Fruit fly (Drosophila melanogaster) whole organism, embryonic: ENCODE results near the gene tsh.

Experiments used
- Bgb ChIP-seq: fragments of 200-800 bp; sonication (Bioruptor generic); IDR thresholded peaks from 2 replicates; pipeline ENCODE4 v1.3.6; 2022; ENCODE audit warnings: missing biosample characterization, missing genetic modification characterization; ENCODE audit not compliant: partially characterized antibody
- CG10274 ChIP-seq: fragments of 200-800 bp; sonication (Bioruptor generic); optimal IDR thresholded peaks from 3 replicates; lab custom pipeline; 2017; ENCODE audit warnings: missing biosample characterization, mild to moderate bottlenecking, missing genetic modification characterization
- CG11695 ChIP-seq: fragments of 200-800 bp; sonication (Bioruptor generic); IDR thresholded peaks from 3 replicates; pipeline ENCODE4 v1.3.6; 2022; ENCODE audit warnings: missing biosample characterization, missing genetic modification characterization
- CG11696 ChIP-seq: fragments of 200-800 bp; sonication (Bioruptor generic); IDR thresholded peaks from 2 replicates; pipeline ENCODE4 v1.3.6; 2022; ENCODE audit warnings: missing biosample characterization, missing genetic modification characterization
- CG1529 ChIP-seq: fragments of 200-800 bp; sonication (Bioruptor generic); optimal IDR thresholded peaks from 3 replicates; lab custom pipeline; 2018; ENCODE audit warnings: missing biosample characterization, missing genetic modification characterization
- CG17361 ChIP-seq: fragments of 200-800 bp; sonication (Bioruptor generic); IDR thresholded peaks from 3 replicates; pipeline ENCODE4 v1.3.6; 2022; ENCODE audit warnings: missing biosample characterization, missing genetic modification characterization
- CG18262 ChIP-seq: fragments of 200-800 bp; optimal IDR thresholded peaks from 3 replicates; lab custom pipeline; 2019; ENCODE audit warnings: missing biosample characterization, mild to moderate bottlenecking, missing genetic modification characterization, moderate library complexity
- CG32532 ChIP-seq: fragments of 200-800 bp; sonication (Bioruptor generic); IDR thresholded peaks from 2 replicates; pipeline ENCODE4 v1.3.6; 2022; ENCODE audit warnings: missing biosample characterization, missing genetic modification characterization
- CG33213 ChIP-seq: fragments of 200-800 bp; sonication (Bioruptor generic); optimal IDR thresholded peaks from 3 replicates; lab custom pipeline; 2016; ENCODE audit warnings: missing biosample characterization, missing genetic modification characterization
- CG34422 ChIP-seq: fragments of 200-800 bp; sonication (Bioruptor generic); IDR thresholded peaks from 3 replicates; pipeline ENCODE4 v1.3.6; 2022; ENCODE audit warnings: missing biosample characterization, missing genetic modification characterization
- CG3838 ChIP-seq: fragments of 200-800 bp; sonication (Bioruptor generic); optimal IDR thresholded peaks from 3 replicates; lab custom pipeline; 2016; ENCODE audit warnings: missing biosample characterization, missing genetic modification characterization
- CG6689 ChIP-seq: fragments of 200-800 bp; sonication (Bioruptor generic); IDR thresholded peaks from 2 replicates; pipeline ENCODE4 v1.3.6; 2022; ENCODE audit warnings: missing biosample characterization, missing genetic modification characterization
- CG9727 ChIP-seq: fragments of 200-800 bp; sonication (Bioruptor generic); optimal IDR thresholded peaks from 3 replicates; lab custom pipeline; 2017; ENCODE audit warnings: missing biosample characterization, mild to moderate bottlenecking, missing genetic modification characterization
- CkIIα-i1 ChIP-seq: fragments of 200-800 bp; sonication (Bioruptor generic); IDR thresholded peaks from 2 replicates; pipeline ENCODE4 v1.3.6; 2022; ENCODE audit warnings: missing biosample characterization, missing genetic modification characterization
- Deaf1 ChIP-seq: fragments of 200-800 bp; optimal IDR thresholded peaks from 3 replicates; lab custom pipeline; 2019; ENCODE audit warnings: missing biosample characterization, mild to moderate bottlenecking, missing genetic modification characterization, moderate library complexity
- Dek ChIP-seq: fragments of 200-800 bp; sonication (Bioruptor generic); optimal IDR thresholded peaks from 3 replicates; lab custom pipeline; 2019; ENCODE audit warnings: missing biosample characterization, mild to moderate bottlenecking, missing genetic modification characterization, moderate library complexity
- Dll ChIP-seq: fragments of 200-800 bp; sonication (Bioruptor generic); IDR thresholded peaks from 4 replicates; pipeline ENCODE4 v1.3.6; 2022; ENCODE audit warnings: missing biosample characterization, missing genetic modification characterization; ENCODE audit not compliant: partially characterized antibody
- Elba2 ChIP-seq: fragments of 200-800 bp; sonication (Bioruptor generic); optimal IDR thresholded peaks from 3 replicates; lab custom pipeline; 2016; ENCODE audit warnings: missing biosample characterization, missing genetic modification characterization
- HmgZ ChIP-seq: fragments of 200-800 bp; sonication (Bioruptor generic); optimal IDR thresholded peaks from 2 replicates; lab custom pipeline; 2018; ENCODE audit warnings: missing biosample characterization, mild to moderate bottlenecking, missing genetic modification characterization
- Mes4 ChIP-seq: fragments of 200-800 bp; sonication (Bioruptor generic); optimal IDR thresholded peaks from 2 replicates; lab custom pipeline; 2016; ENCODE audit warnings: missing biosample characterization, missing genetic modification characterization
- Myb ChIP-seq: fragments of 200-800 bp; sonication (Bioruptor generic); optimal IDR thresholded peaks from 2 replicates; lab custom pipeline; 2016; ENCODE audit warnings: missing biosample characterization, missing genetic modification characterization
- Nf-YC ChIP-seq: fragments of 200-800 bp; optimal IDR thresholded peaks from 3 replicates; lab custom pipeline; 2019; ENCODE audit warnings: missing biosample characterization, mild to moderate bottlenecking, missing genetic modification characterization, moderate library complexity
- Pdp1 ChIP-seq, 2 experiments: fragments of 200-800 bp; sonication (Bioruptor generic); optimal IDR thresholded peaks; 3 replicates each; lab custom pipeline; 2016; ENCODE audit warnings: missing biosample characterization in 2 of 2, missing genetic modification characterization in 2 of 2, mild to moderate bottlenecking in 1 of 2, moderate library complexity in 1 of 2
- Sox102F ChIP-seq: fragments of 200-800 bp; sonication (Bioruptor generic); optimal IDR thresholded peaks from 2 replicates; lab custom pipeline; 2018; ENCODE audit warnings: missing biosample characterization, mild to moderate bottlenecking, missing genetic modification characterization, moderate library complexity
- Trl ChIP-seq, 3 experiments: fragments of >200 bp in 2 of 3; fragments of 200-800 bp in 1 of 3; sonication (Bioruptor generic) in 1 of 3; optimal IDR thresholded peaks; 2 replicates in 1 of 3; 3 replicates in 2 of 3; lab custom pipeline; 2016 to 2017; ENCODE audit warnings: missing biosample characterization in 1 of 3, missing genetic modification characterization in 1 of 3
- Xrp1 ChIP-seq: fragments of 200-800 bp; sonication (Bioruptor generic); IDR thresholded peaks from 2 replicates; pipeline ENCODE4 v1.3.6; 2022; ENCODE audit warnings: missing biosample characterization, missing genetic modification characterization
- abd-A ChIP-seq: fragments of 200-800 bp; sonication (Bioruptor generic); optimal IDR thresholded peaks from 3 replicates; lab custom pipeline; 2019; ENCODE audit warnings: missing biosample characterization, mild to moderate bottlenecking, missing genetic modification characterization, moderate library complexity
- bbx ChIP-seq: fragments of 200-800 bp; sonication (Bioruptor generic); IDR thresholded peaks from 2 replicates; pipeline ENCODE4 v1.3.6; 2022; ENCODE audit warnings: missing biosample characterization, missing genetic modification characterization; ENCODE audit not compliant: partially characterized antibody
- bcd ChIP-seq: fragments of 200-800 bp; sonication (Bioruptor generic); optimal IDR thresholded peaks from 2 replicates; lab custom pipeline; 2017; ENCODE audit warnings: missing biosample characterization, mild to moderate bottlenecking, missing genetic modification characterization
- bigmax ChIP-seq: fragments of 200-800 bp; sonication (Bioruptor generic); optimal IDR thresholded peaks from 2 replicates; lab custom pipeline; 2018; ENCODE audit warnings: missing biosample characterization, mild to moderate bottlenecking, missing genetic modification characterization
- btn ChIP-seq: fragments of 200-800 bp; sonication (Bioruptor generic); optimal IDR thresholded peaks from 2 replicates; lab custom pipeline; 2016; ENCODE audit warnings: missing biosample characterization, missing genetic modification characterization
- cg ChIP-seq: fragments of 200-800 bp; sonication (Bioruptor generic); optimal IDR thresholded peaks from 3 replicates; lab custom pipeline; 2019; ENCODE audit warnings: missing biosample characterization, mild to moderate bottlenecking, missing genetic modification characterization, moderate library complexity
- chif ChIP-seq, 2 experiments: fragments of 200-800 bp; sonication (Bioruptor generic); optimal IDR thresholded peaks; 3 replicates each; lab custom pipeline; 2016; ENCODE audit warnings: missing biosample characterization in 2 of 2, missing genetic modification characterization in 2 of 2
- chm ChIP-seq: fragments of 200-800 bp; sonication (Bioruptor generic); IDR thresholded peaks from 2 replicates; pipeline ENCODE4 v1.3.6; 2022; ENCODE audit warnings: missing biosample characterization, missing genetic modification characterization
- crc ChIP-seq: fragments of 200-800 bp; sonication (Bioruptor generic); optimal IDR thresholded peaks from 2 replicates; lab custom pipeline; 2016; ENCODE audit warnings: missing biosample characterization, missing genetic modification characterization
- gce ChIP-seq: fragments of 200-800 bp; sonication (Bioruptor generic); IDR thresholded peaks from 3 replicates; pipeline ENCODE4 v1.3.6; 2022; ENCODE audit warnings: missing biosample characterization, missing genetic modification characterization
- hkb ChIP-seq, 2 experiments: fragments of 200-800 bp in 1 of 2; fragments of >200 bp in 1 of 2; sonication (Bioruptor generic) in 1 of 2; IDR thresholded peaks in 1 of 2; optimal IDR thresholded peaks in 1 of 2; 2 replicates each; pipeline versions ENCODE4 v1.3.6 to Lab custom; 2017 to 2022; ENCODE audit warnings: missing biosample characterization in 1 of 2, missing genetic modification characterization in 1 of 2
- ken ChIP-seq: fragments of 200-800 bp; sonication (Bioruptor generic); IDR thresholded peaks from 3 replicates; pipeline ENCODE4 v1.3.6; 2022; ENCODE audit warnings: missing biosample characterization, missing genetic modification characterization
- maf-S ChIP-seq: fragments of 200-800 bp; sonication (Bioruptor generic); optimal IDR thresholded peaks from 2 replicates; lab custom pipeline; 2016; ENCODE audit warnings: missing biosample characterization, missing genetic modification characterization
- oc ChIP-seq: fragments of 200-800 bp; sonication (Bioruptor generic); optimal IDR thresholded peaks from 2 replicates; lab custom pipeline; 2018; ENCODE audit warnings: missing biosample characterization, mild to moderate bottlenecking, missing genetic modification characterization, moderate library complexity
- pan ChIP-seq, 4 experiments: fragments of >200 bp in 3 of 4; fragments of 200-800 bp in 1 of 4; sonication (Bioruptor generic) in 1 of 4; optimal IDR thresholded peaks in 3 of 4; IDR thresholded peaks in 1 of 4; 2 replicates each; pipeline versions ENCODE4 v1.3.6 to Lab custom; 2017 to 2022; ENCODE audit warnings: missing biosample characterization in 2 of 4, missing genetic modification characterization in 2 of 4, mixed read lengths in 1 of 4
- slbo ChIP-seq: fragments of 200-800 bp; sonication (Bioruptor generic); IDR thresholded peaks from 2 replicates; pipeline ENCODE4 v1.3.6; 2022; ENCODE audit warnings: missing biosample characterization, missing genetic modification characterization
- sob ChIP-seq: fragments of 200-800 bp; sonication (Bioruptor generic); IDR thresholded peaks from 2 replicates; pipeline ENCODE4 v1.3.6; 2022; ENCODE audit warnings: missing biosample characterization, missing genetic modification characterization
- sr ChIP-seq: fragments of 200-800 bp; sonication (Bioruptor generic); IDR thresholded peaks from 3 replicates; pipeline ENCODE4 v1.3.6; 2022; ENCODE audit warnings: missing biosample characterization, missing genetic modification characterization
- tll ChIP-seq, 2 experiments: fragments of 200-800 bp in 1 of 2; fragments of >200 bp in 1 of 2; sonication (Bioruptor generic) in 1 of 2; optimal IDR thresholded peaks; 2 replicates each; lab custom pipeline; 2017 to 2019; ENCODE audit warnings: missing biosample characterization in 2 of 2, missing genetic modification characterization in 2 of 2, mild to moderate bottlenecking in 1 of 2, moderate library complexity in 1 of 2
- vnd ChIP-seq: fragments of 200-800 bp; sonication (Bioruptor generic); IDR thresholded peaks from 3 replicates; pipeline ENCODE4 v1.3.6; 2022; ENCODE audit warnings: missing biosample characterization, missing genetic modification characterization; ENCODE audit not compliant: partially characterized antibody

The tsh gene

DNA sequence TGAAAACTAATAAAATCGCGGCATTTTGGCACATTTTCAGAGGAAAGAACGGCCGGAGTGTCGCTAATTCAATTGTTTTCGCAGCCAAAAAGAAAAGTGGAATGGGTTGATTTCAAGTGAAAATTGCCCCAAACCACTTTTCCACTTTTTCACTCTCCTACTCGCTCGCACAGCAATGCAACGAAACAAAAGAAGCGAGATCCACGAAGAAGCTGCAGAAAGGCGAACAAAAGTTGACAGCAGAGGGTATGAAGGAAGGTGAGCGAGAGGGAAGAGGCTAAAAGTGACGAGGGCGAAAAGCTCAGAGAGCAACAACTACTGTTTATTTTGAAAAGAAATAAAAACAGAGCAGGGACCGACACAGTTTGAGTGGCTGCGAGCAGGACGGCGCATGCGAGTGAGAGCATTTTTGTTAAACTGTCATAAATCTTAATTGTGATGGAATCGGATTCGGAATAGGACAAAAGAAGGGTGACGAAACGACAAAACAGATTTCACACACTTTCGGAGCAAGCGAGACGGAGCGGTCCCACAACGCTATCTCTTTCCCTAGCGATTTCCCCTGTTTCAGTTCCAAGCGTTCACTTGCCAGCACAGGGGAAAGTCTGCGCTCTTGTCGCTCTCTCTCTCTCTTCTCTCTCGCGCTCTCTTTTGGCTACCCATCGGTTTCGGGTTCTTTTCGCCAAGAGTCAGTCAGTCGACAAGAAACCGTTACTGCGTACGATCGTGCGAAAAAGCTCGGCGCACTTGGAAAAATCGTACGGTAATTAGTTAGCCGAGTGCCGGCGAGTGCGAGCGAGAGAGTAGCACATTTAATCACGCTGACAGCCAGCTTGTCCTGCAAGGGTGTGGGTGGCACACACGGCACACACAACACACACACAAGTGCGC, at the start of gene tsh (continued):
- TF ChIP-seq HmgZ (peak; percentile 6), Elba2 (no peak), bigmax (GFP tag; lab: Kevin White, UChicago) (no peak), CG11695 (GFP tag; lab: Robert Waterston, UW) (0 out of 3 replicates have a peak, but pooled peaks have one; percentile 6), CG1529 (no peak), Myb (GFP tag; lab: Kevin White, UChicago) (no peak), CG17361 (GFP tag; lab: Robert Waterston, UW) (no peak), bcd (no peak), Bgb (GFP tag; lab: Robert Waterston, UW) (peak; percentile 42), CG3838 (peak; percentile 72), Xrp1 (no peak), CG18262 (tag; lab: Kevin White, UChicago) (no peak), sr (GFP tag; lab: Robert Waterston, UW) (0 out of 3 replicates have a peak, but pooled peaks have one; percentile 14), chif (GFP tag; optimal IDR thresholded peaks at IDR 0.05; lab: Kevin White, UChicago) (no peak), CG33213 (GFP tag; lab: Kevin White, UChicago) (no peak), bbx (no peak), Mes4 (GFP tag; lab: Kevin White, UChicago) (no peak), cg (GFP tag; lab: Kevin White, UChicago) (peak; percentile 60), pan (optimal IDR thresholded peaks at IDR 0.05; lab: Kevin White, UChicago) (no peak), pan (GFP tag; optimal IDR thresholded peaks at IDR 0.05 in 1 of 2, IDR thresholded peaks at IDR 0.05 in 1 of 2) (no peak), CG11696 (no peak), Trl (optimal IDR thresholded peaks at IDR 0.05; lab: Kevin White, UChicago) (peak; percentile 97 to 99), Trl (GFP tag; optimal IDR thresholded peaks at IDR 0.05; lab: Kevin White, UChicago) (peak; percentile 58), Dll (GFP tag; lab: Robert Waterston, UW) (0 out of 4 replicates have a peak, but pooled peaks have one; percentile 38), CG34422 (GFP tag; lab: Robert Waterston, UW) (0 out of 3 replicates have a peak, but pooled peaks have one; percentile 19), ken (0 out of 3 replicates have a peak, but pooled peaks have one; percentile 13), CG6689 (GFP tag; lab: Robert Waterston, UW) (no peak), Nf-YC (tag; lab: Kevin White, UChicago) (peak; percentile 94), CG32532 (GFP tag; lab: Robert Waterston, UW) (peak; percentile 53; the same call in 1 of the 2 replicates), Deaf1 (tag; lab: Kevin White, UChicago) (peak; percentile 88), tll (GFP tag; optimal IDR thresholded peaks at IDR 0.05; lab: Kevin White, UChicago) (peak in 1 of 2 experiments; percentile 23), hkb (optimal IDR thresholded peaks at IDR 0.05; lab: Kevin White, UChicago) (no peak), hkb (GFP tag; IDR thresholded peaks at IDR 0.05; lab: Robert Waterston, UW) (0 out of 2 replicates have a peak, but pooled peaks have one; percentile 9), Dek (no peak), abd-A (tag; lab: Kevin White, UChicago) (peak; percentile 90), sob (GFP tag; lab: Robert Waterston, UW) (peak; percentile 29; the same call in 1 of the 2 replicates), Pdp1 (GFP tag; optimal IDR thresholded peaks at IDR 0.05; lab: Kevin White, UChicago) (peak in 1 of 2 experiments; percentile 19), oc (peak; percentile 42), CG9727 (no peak), slbo (peak; percentile 4; the same call in 1 of the 2 replicates), crc (no peak), gce (GFP tag; lab: Robert Waterston, UW) (peak; percentile 68; the same call in 2 of the 3 replicates), Sox102F (GFP tag; lab: Kevin White, UChicago) (peak; percentile 5), CG10274 (no peak), btn (GFP tag; lab: Kevin White, UChicago) (no peak), maf-S (GFP tag; lab: Kevin White, UChicago) (no peak), chm (GFP tag; lab: Robert Waterston, UW) (peak; percentile 17; the same call in 1 of the 2 replicates), CkIIα-i1 (GFP tag; lab: Robert Waterston, UW) (no peak), vnd (GFP tag; lab: Robert Waterston, UW) (0 out of 3 replicates have a peak, but pooled peaks have one; percentile 36)
